Fruit fly (Drosophila melanogaster): Measurements from ENCODE around the gene CG32270.

CG32270 gene

DNA sequence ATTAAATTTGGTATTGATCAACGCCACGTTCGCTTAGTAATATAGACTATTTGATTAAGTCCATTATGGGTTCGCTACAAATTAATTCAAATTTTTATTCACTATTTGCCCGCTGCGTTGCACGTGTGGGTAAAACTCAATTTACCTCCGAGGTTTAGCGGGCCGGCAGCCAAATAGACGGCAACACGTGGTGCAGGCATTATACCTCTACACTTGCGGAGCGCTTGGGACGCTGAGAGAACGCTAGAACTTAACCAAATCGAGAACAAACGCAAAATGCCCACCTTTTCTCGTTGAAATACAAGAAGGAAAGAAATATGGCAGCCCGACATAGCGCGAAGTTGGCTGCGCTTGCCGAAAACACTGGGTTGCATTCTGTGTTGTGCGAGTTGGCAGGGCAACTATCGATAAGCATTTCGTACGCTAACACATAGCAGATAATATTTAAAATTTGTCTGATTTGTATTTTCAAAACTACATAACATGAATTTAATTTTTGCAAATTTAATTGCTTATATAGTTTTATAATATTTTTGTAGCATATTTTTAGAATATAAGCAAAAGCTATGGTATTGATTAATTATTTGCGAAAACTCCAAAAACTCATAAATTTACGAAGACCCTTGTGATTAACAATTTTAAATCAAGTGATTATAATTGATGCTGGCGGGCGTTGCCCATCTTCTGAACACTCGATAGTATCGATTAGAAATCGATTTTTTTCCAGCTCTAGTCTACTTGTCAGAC lies 14.0 kb upstream of the CG32270 start, which contains the start of the genes RpL28 and eIF1:
Gene RpL28, minus strand, starts transcription at position 318 of the 747 bp plus-strand sequence.
Gene eIF1, plus strand, starts transcription at position 699 of the 747 bp plus-strand sequence.
- TF ChIP-seq BEAF-32 (GFP tag; optimal IDR thresholded peaks at IDR 0.05), result peak; percentile 96
- peak; percentile 97 for TF ChIP-seq ci (GFP tag; IDR thresholded peaks at IDR 0.05)
- TF ChIP-seq dimm (GFP tag; IDR thresholded peaks at IDR 0.05), result 0 out of 2 replicates have a peak, but pooled peaks have one; percentile 17
- TF ChIP-seq disco-r (GFP tag; optimal IDR thresholded peaks at IDR 0.05), result peak; percentile 91
- peak; percentile 36 for TF ChIP-seq salm (tag; optimal IDR thresholded peaks at IDR 0.05)
- TF ChIP-seq CG32532 (GFP tag; IDR thresholded peaks at IDR 0.05), result peak; percentile 81
- peak; percentile 88 for TF ChIP-seq ac (GFP tag; optimal IDR thresholded peaks at IDR 0.05)
- TF ChIP-seq CG6654 (GFP tag; optimal IDR thresholded peaks at IDR 0.05), result peak; percentile 84
- TF ChIP-seq Stat92E (GFP tag; optimal IDR thresholded peaks at IDR 0.05), result peak in 1 of 3 experiments; percentile 1
- peak; percentile 85 for TF ChIP-seq CG14050 (GFP tag; IDR thresholded peaks at IDR 0.05)
- peak; percentile 70 for TF ChIP-seq psq (GFP tag; optimal IDR thresholded peaks at IDR 0.05)
- peak; percentile 79 for TF ChIP-seq btn (GFP tag; optimal IDR thresholded peaks at IDR 0.05)
- TF ChIP-seq sim (GFP tag; IDR thresholded peaks at IDR 0.05), result peak; percentile 85
- TF ChIP-seq CG33557 (GFP tag; optimal IDR thresholded peaks at IDR 0.05), result peak; percentile 90
- TF ChIP-seq pros (GFP tag; optimal IDR thresholded peaks at IDR 0.05), result no peak
- TF ChIP-seq CG14667 (GFP tag; IDR thresholded peaks at IDR 0.05), result peak; percentile 48
- TF ChIP-seq CG14710 (tag; optimal IDR thresholded peaks at IDR 0.05), result peak; percentile 95
- TF ChIP-seq ATbp (GFP tag; optimal IDR thresholded peaks at IDR 0.05), result peak; percentile 88
- peak; percentile 81 for TF ChIP-seq CG1792 (GFP tag; optimal IDR thresholded peaks at IDR 0.05)
- TF ChIP-seq CG1647 (GFP tag; optimal IDR thresholded peaks at IDR 0.05), result peak; percentile 91
- TF ChIP-seq CkIIα-i1 (GFP tag; IDR thresholded peaks at IDR 0.05), result peak; percentile 33; the same call in 1 of the 2 replicates
- TF ChIP-seq Lim3 (GFP tag; IDR thresholded peaks at IDR 0.05), result no peak
- peak; percentile 62 for TF ChIP-seq CG15696 (tag; optimal IDR thresholded peaks at IDR 0.05)
- peak; percentile 76 for TF ChIP-seq CG6254 (GFP tag; optimal IDR thresholded peaks at IDR 0.05)
- peak; percentile 81 for TF ChIP-seq Atf-2 (GFP tag; optimal IDR thresholded peaks at IDR 0.05)
- no peak; the same call in 1 of the 2 replicates for TF ChIP-seq Ravus (GFP tag; IDR thresholded peaks at IDR 0.05)
- TF ChIP-seq tup (GFP tag; optimal IDR thresholded peaks at IDR 0.05), result peak; percentile 78
- peak; percentile 91 for TF ChIP-seq tin (GFP tag; optimal IDR thresholded peaks at IDR 0.05)
- TF ChIP-seq B-H1 (GFP tag; IDR thresholded peaks at IDR 0.05), result peak; percentile 81
- TF ChIP-seq CG10654 (GFP tag; optimal IDR thresholded peaks at IDR 0.05), result peak; percentile 93
- TF ChIP-seq sna (GFP tag; IDR thresholded peaks at IDR 0.05; ENCODE audit: partially characterized antibody), result peak; percentile 73
- TF ChIP-seq CG14014 (GFP tag; IDR thresholded peaks at IDR 0.05), result peak; percentile 73
- peak; percentile 86 for TF ChIP-seq cato (GFP tag; optimal IDR thresholded peaks at IDR 0.05; ENCODE audit: borderline replicate concordance)
- TF ChIP-seq chn (GFP tag; optimal IDR thresholded peaks at IDR 0.05), result peak; percentile 90
- peak; percentile 95 for TF ChIP-seq NFAT (GFP tag; IDR thresholded peaks at IDR 0.05)
- peak; percentile 92 for TF ChIP-seq luna (GFP tag; optimal IDR thresholded peaks at IDR 0.05)
- TF ChIP-seq CG8924 (tag; optimal IDR thresholded peaks at IDR 0.05), result peak; percentile 81
- TF ChIP-seq CG4707 (GFP tag; optimal IDR thresholded peaks at IDR 0.05), result peak; percentile 90
- peak; percentile 57; the same call in 1 of the 2 replicates for TF ChIP-seq ro (GFP tag; IDR thresholded peaks at IDR 0.05)
- TF ChIP-seq vnd (GFP tag; IDR thresholded peaks at IDR 0.05; ENCODE audit: partially characterized antibody), result peak; percentile 77
- TF ChIP-seq croc (GFP tag; conservative IDR thresholded peaks at IDR 0.05), result peak; percentile 59; the same call in 2 of the 3 replicates
- peak; percentile 81 for TF ChIP-seq CG6683 (GFP tag; optimal IDR thresholded peaks at IDR 0.05)
- TF ChIP-seq CG11696 (GFP tag; IDR thresholded peaks at IDR 0.05), result peak; percentile 62
- peak; percentile 60 for TF ChIP-seq lab (GFP tag; optimal IDR thresholded peaks at IDR 0.05)
- TF ChIP-seq inv (GFP tag; IDR thresholded peaks at IDR 0.05; ENCODE audit: partially characterized antibody), result peak; percentile 72
- TF ChIP-seq Doc3 (GFP tag; IDR thresholded peaks at IDR 0.05; ENCODE audit: partially characterized antibody), result peak; percentile 81
- TF ChIP-seq Dbx (GFP tag; IDR thresholded peaks at IDR 0.05), result peak; percentile 90
- TF ChIP-seq Asciz (GFP tag; optimal IDR thresholded peaks at IDR 0.05), result peak; percentile 88
